Worm (Caenorhabditis elegans): Measurements from ENCODE around the gene W08E12.7.

W08E12.7 gene

ce11 chrIV:3338676-3339075 is 43.7 kb downstream of the W08E12.7 start, which contains the start of gene hrpa-1 (continued):
- peak; percentile 4 for TF ChIP-seq snpc-1.1 (tag; optimal IDR thresholded peaks at IDR 0.05; ENCODE audit: insufficient read depth)
- TF ChIP-seq K11D2.4 (GFP tag; IDR thresholded peaks at IDR 0.05): peak; percentile 55; the same call in 1 of the 2 replicates
- no peak for TF ChIP-seq F52B5.7 (tag; optimal IDR thresholded peaks at IDR 0.05)
- TF ChIP-seq ztf-3 (GFP tag; optimal IDR thresholded peaks at IDR 0.05): no peak
- TF ChIP-seq ccch-3 (GFP tag; optimal IDR thresholded peaks at IDR 0.05): no peak
- peak; percentile 2 for TF ChIP-seq ztf-18 (tag; optimal IDR thresholded peaks at IDR 0.05)
- peak; percentile 63; the same call in 1 of the 2 replicates for TF ChIP-seq ceh-91 (GFP tag; IDR thresholded peaks at IDR 0.05)
- TF ChIP-seq let-526 (GFP tag; IDR thresholded peaks at IDR 0.05): no peak
- TF ChIP-seq F10E7.11 (tag; optimal IDR thresholded peaks at IDR 0.05): no peak
- TF ChIP-seq C17E4.6 (GFP tag; IDR thresholded peaks at IDR 0.05): no peak
- TF ChIP-seq B0019.2 (GFP tag; conservative IDR thresholded peaks at IDR 0.05): no peak
- TF ChIP-seq Y67H2A.10 (GFP tag; conservative IDR thresholded peaks at IDR 0.05): no peak
- TF ChIP-seq chd-7 (tag; optimal IDR thresholded peaks at IDR 0.05): no peak
- no peak for TF ChIP-seq atf-7 (tag; optimal IDR thresholded peaks at IDR 0.05)
- no peak for TF ChIP-seq T26A5.8 (tag; optimal IDR thresholded peaks at IDR 0.05)
- TF ChIP-seq lir-1 (GFP tag; conservative IDR thresholded peaks at IDR 0.05): peak; percentile 62
- no peak for TF ChIP-seq cebp-2 (GFP tag; IDR thresholded peaks at IDR 0.05)
- no peak for TF ChIP-seq ets-4 (GFP tag; optimal IDR thresholded peaks at IDR 0.05)
- TF ChIP-seq F57A8.1 (GFP tag; optimal IDR thresholded peaks at IDR 0.05): no peak
- TF ChIP-seq sptf-2 (GFP tag; optimal IDR thresholded peaks at IDR 0.05): no peak
- peak; percentile 51 for TF ChIP-seq madf-10 (tag; optimal IDR thresholded peaks at IDR 0.05)
- no peak for TF ChIP-seq F37B4.10 (GFP tag; IDR thresholded peaks at IDR 0.05)
- TF ChIP-seq hmg-1.2 (GFP tag; IDR thresholded peaks at IDR 0.05): peak; percentile 47
- TF ChIP-seq Y53F4B.3 (GFP tag; IDR thresholded peaks at IDR 0.05): no peak
- TF ChIP-seq madf-3 (GFP tag; IDR thresholded peaks at IDR 0.05): peak; percentile 99
- TF ChIP-seq lsl-1 (GFP tag; optimal IDR thresholded peaks at IDR 0.05): peak; percentile 54
- no peak; the same call in 1 of the 2 replicates for TF ChIP-seq D2030.7 (GFP tag; IDR thresholded peaks at IDR 0.05)
- peak; percentile 85 for TF ChIP-seq lin-54 (GFP tag; optimal IDR thresholded peaks at IDR 0.05)
- TF ChIP-seq ama-1 (optimal IDR thresholded peaks at IDR 0.05): no peak
- TF ChIP-seq ama-1 (GFP tag; optimal IDR thresholded peaks at IDR 0.05): no peak
- TF ChIP-seq ceh-58 (GFP tag; IDR thresholded peaks at IDR 0.05): no peak
- TF ChIP-seq bed-1 (GFP tag; IDR thresholded peaks at IDR 0.05): no peak
- TF ChIP-seq ceh-79 (tag; optimal IDR thresholded peaks at IDR 0.05): no peak
- no peak for TF ChIP-seq lin-26 (GFP tag; IDR thresholded peaks at IDR 0.05)
- no peak for TF ChIP-seq sea-2 (GFP tag; IDR thresholded peaks at IDR 0.05)
- TF ChIP-seq ztf-26 (tag; optimal IDR thresholded peaks at IDR 0.05): no peak
- TF ChIP-seq B0035.1 (tag; optimal IDR thresholded peaks at IDR 0.05): no peak
- TF ChIP-seq mxl-1 (tag; optimal IDR thresholded peaks at IDR 0.05): no peak
- TF ChIP-seq tbp1 (GFP tag; optimal IDR thresholded peaks at IDR 0.05): peak; percentile 56
- TF ChIP-seq nhr-90 (tag; optimal IDR thresholded peaks at IDR 0.05): no peak
- TF ChIP-seq tlf-1 (GFP tag; optimal IDR thresholded peaks at IDR 0.05): peak; percentile 43
- no peak for TF ChIP-seq hrde-1 (tag; optimal IDR thresholded peaks at IDR 0.05; ENCODE audit: borderline replicate concordance)
- TF ChIP-seq zfh-2 (GFP tag; conservative IDR thresholded peaks at IDR 0.05): no peak
- peak; percentile 61 for TF ChIP-seq madf-6 (GFP tag; IDR thresholded peaks at IDR 0.05)
- no peak for TF ChIP-seq somi-1 (GFP tag; optimal IDR thresholded peaks at IDR 0.05)
- no peak for TF ChIP-seq ceh-40 (GFP tag; IDR thresholded peaks at IDR 0.05)
- TF ChIP-seq athp-1 (tag; optimal IDR thresholded peaks at IDR 0.05): no peak
- no peak for TF ChIP-seq ceh-27 (GFP tag; optimal IDR thresholded peaks at IDR 0.05)
- TF ChIP-seq attf-6 (GFP tag; IDR thresholded peaks at IDR 0.05): no peak
- TF ChIP-seq dpl-1 (GFP tag; optimal IDR thresholded peaks at IDR 0.05): peak; percentile 88
- TF ChIP-seq C06A6.2 (GFP tag; conservative IDR thresholded peaks at IDR 0.05): no peak

Data from whole organism, young adult.